Worm (Caenorhabditis elegans) whole organism, L3 larva: ENCODE data around the gene mpk-1.

Source experiments
- ceh-28 ChIP-seq: fragments of 150-350 bp; optimal IDR thresholded peaks from 2 replicates; lab custom pipeline; 2014; ENCODE audit warnings: missing biosample characterization, missing genetic modification reagents, missing genetic modification characterization
- fos-1 ChIP-seq: fragments of 150-350 bp; optimal IDR thresholded peaks from 2 replicates; lab custom pipeline; 2014; ENCODE audit warnings: missing biosample characterization, missing genetic modification characterization
- jun-1 ChIP-seq: fragments of 150-350 bp; optimal IDR thresholded peaks from 2 replicates; lab custom pipeline; 2014; ENCODE audit warnings: missing biosample characterization, missing genetic modification reagents, missing genetic modification characterization
- lin-39 ChIP-seq: fragments of 150-350 bp; optimal IDR thresholded peaks from 2 replicates; lab custom pipeline; 2018; ENCODE audit warnings: missing biosample characterization, missing genetic modification reagents, missing genetic modification characterization
- mdl-1 ChIP-seq: fragments of 150-350 bp; optimal IDR thresholded peaks from 2 replicates; lab custom pipeline; 2014; ENCODE audit warnings: missing biosample characterization, missing genetic modification characterization
- nhr-11 ChIP-seq: fragments of 150-350 bp; optimal IDR thresholded peaks from 2 replicates; lab custom pipeline; 2014; ENCODE audit warnings: missing biosample characterization, missing genetic modification characterization
- nhr-12 ChIP-seq: fragments of 150-350 bp; optimal IDR thresholded peaks from 2 replicates; lab custom pipeline; 2014; ENCODE audit warnings: missing biosample characterization, missing genetic modification characterization
- pha-4 ChIP-seq: fragments of 150-350 bp; optimal IDR thresholded peaks from 2 replicates; lab custom pipeline; 2014; ENCODE audit warnings: missing biosample characterization, missing genetic modification reagents, missing genetic modification characterization
- pqm-1 ChIP-seq: fragments of 150-350 bp; optimal IDR thresholded peaks from 2 replicates; lab custom pipeline; 2017; ENCODE audit warnings: missing biosample characterization, missing genetic modification characterization, inconsistent platforms
- ztf-11 ChIP-seq: fragments of 150-350 bp; optimal IDR thresholded peaks from 2 replicates; lab custom pipeline; 2014; ENCODE audit warnings: missing biosample characterization, missing genetic modification characterization

- TF ChIP-seq nhr-11 (no peak), fos-1 (no peak), pha-4 (no peak), lin-39 (tag; lab: Kevin White, UChicago) (no peak), mdl-1 (tag; lab: Kevin White, UChicago) (no peak), ztf-11 (no peak), jun-1 (tag; lab: Kevin White, UChicago) (no peak), nhr-12 (tag; lab: Kevin White, UChicago) (no peak), pqm-1 (no peak), ceh-28 (tag; lab: Kevin White, UChicago) (no peak)
These were observed 37.7 kb downstream of the mpk-1 start, which contains the start of gene spp-28 for ce11 chrIII:4190241-4190640.
